Worm (Caenorhabditis elegans) whole organism, L2 larva: Measurements from ENCODE around the gene tsen-34.

Source experiments
- C34F6.9 ChIP-seq: fragments of 150-350 bp; optimal IDR thresholded peaks from 2 replicates; lab custom pipeline; 2014; ENCODE audit warnings: missing biosample characterization, missing genetic modification characterization
- F13H6.1 ChIP-seq: sonication (generic microtip); optimal IDR thresholded peaks from 2 replicates; lab custom pipeline; 2016; ENCODE audit warnings: missing genetic modification characterization, missing compliant biosample characterization
- R02D3.7 ChIP-seq: fragments of 150-350 bp; optimal IDR thresholded peaks from 2 replicates; lab custom pipeline; 2014; ENCODE audit warnings: missing biosample characterization, missing genetic modification characterization
- Y55F3AM.14 ChIP-seq: fragments of 200-800 bp; sonication (Bioruptor generic); optimal IDR thresholded peaks from 2 replicates; lab custom pipeline; 2018; ENCODE audit warnings: mild to moderate bottlenecking, missing genetic modification characterization, missing compliant biosample characterization
- alr-1 ChIP-seq: fragments of 150-350 bp; optimal IDR thresholded peaks from 2 replicates; lab custom pipeline; 2014; ENCODE audit warnings: missing biosample characterization, missing genetic modification characterization
- aly-2 ChIP-seq: fragments of 150-350 bp; optimal IDR thresholded peaks from 2 replicates; lab custom pipeline; 2014; ENCODE audit warnings: missing biosample characterization, missing genetic modification characterization
- ama-1 ChIP-seq: fragments of 150-350 bp; optimal IDR thresholded peaks from 2 replicates; lab custom pipeline; 2018; ENCODE audit warnings: inconsistent platforms
- blmp-1 ChIP-seq: sonication (generic microtip); optimal IDR thresholded peaks from 2 replicates; lab custom pipeline; 2017; ENCODE audit warnings: missing genetic modification characterization, mild to moderate bottlenecking, missing compliant biosample characterization, antibody characterized with exemption, moderate library complexity; ENCODE audit not compliant: insufficient read depth
- egl-27 ChIP-seq: sonication (generic microtip); optimal IDR thresholded peaks from 3 replicates; lab custom pipeline; 2017; ENCODE audit warnings: missing biosample characterization, missing genetic modification reagents, missing genetic modification characterization
- elt-1 ChIP-seq: fragments of 150-350 bp; optimal IDR thresholded peaks from 2 replicates; lab custom pipeline; 2014; ENCODE audit warnings: missing biosample characterization, missing genetic modification characterization
- fos-1 ChIP-seq: fragments of 150-350 bp; optimal IDR thresholded peaks from 2 replicates; lab custom pipeline; 2014; ENCODE audit warnings: missing biosample characterization, missing genetic modification characterization
- gmeb-1 ChIP-seq: fragments of 150-350 bp; optimal IDR thresholded peaks from 2 replicates; lab custom pipeline; 2014; ENCODE audit warnings: missing biosample characterization, missing genetic modification characterization
- lin-11 ChIP-seq: fragments of 150-350 bp; sonication (generic microtip); optimal IDR thresholded peaks from 2 replicates; lab custom pipeline; 2014; ENCODE audit warnings: missing biosample characterization, missing genetic modification characterization, inconsistent platforms, mixed read lengths
- lin-13 ChIP-seq: fragments of 150-350 bp; optimal IDR thresholded peaks from 2 replicates; lab custom pipeline; 2014; ENCODE audit warnings: missing biosample characterization, missing genetic modification reagents, missing genetic modification characterization
- lsy-2 ChIP-seq, 2 experiments: fragments of 150-350 bp in 1 of 2; sonication (generic microtip) in 1 of 2; optimal IDR thresholded peaks; 2 replicates each; lab custom pipeline; 2014 to 2017; ENCODE audit warnings: missing biosample characterization in 2 of 2, missing genetic modification characterization in 2 of 2
- mbf-1 ChIP-seq: sonication (generic microtip); optimal IDR thresholded peaks from 2 replicates; lab custom pipeline; 2017; ENCODE audit warnings: missing biosample characterization, missing genetic modification characterization
- mdl-1 ChIP-seq, 2 experiments: fragments of 150-350 bp in 1 of 2; sonication (generic microtip) in 1 of 2; optimal IDR thresholded peaks; 2 replicates each; lab custom pipeline; 2017; ENCODE audit warnings: missing biosample characterization in 2 of 2, missing genetic modification characterization in 2 of 2
- nhr-11 ChIP-seq: fragments of 150-350 bp; optimal IDR thresholded peaks from 2 replicates; lab custom pipeline; 2014; ENCODE audit warnings: missing biosample characterization, missing genetic modification characterization
- nhr-12 ChIP-seq: fragments of 150-350 bp; optimal IDR thresholded peaks from 2 replicates; lab custom pipeline; 2014; ENCODE audit warnings: missing biosample characterization, missing genetic modification characterization
- nhr-23 ChIP-seq: fragments of 150-350 bp; optimal IDR thresholded peaks from 2 replicates; lab custom pipeline; 2014; ENCODE audit warnings: missing biosample characterization, missing genetic modification reagents, missing genetic modification characterization
- nhr-237 ChIP-seq: fragments of 150-350 bp; optimal IDR thresholded peaks from 2 replicates; lab custom pipeline; 2014; ENCODE audit warnings: missing biosample characterization, missing genetic modification characterization
- nhr-6 ChIP-seq: fragments of 150-350 bp; optimal IDR thresholded peaks from 2 replicates; lab custom pipeline; 2014; ENCODE audit warnings: missing biosample characterization, missing genetic modification characterization
- nhr-77 ChIP-seq: fragments of 150-350 bp; optimal IDR thresholded peaks from 2 replicates; lab custom pipeline; 2014; ENCODE audit warnings: missing biosample characterization, missing genetic modification characterization
- peb-1 ChIP-seq: fragments of 150-350 bp; optimal IDR thresholded peaks from 2 replicates; lab custom pipeline; 2014; ENCODE audit warnings: missing biosample characterization, missing genetic modification characterization
- sma-3 ChIP-seq: sonication (generic microtip); optimal IDR thresholded peaks from 2 replicates; lab custom pipeline; 2016; ENCODE audit warnings: missing genetic modification reagents, missing genetic modification characterization, missing compliant biosample characterization
- snpc-4 ChIP-seq: fragments of 150-350 bp; optimal IDR thresholded peaks from 2 replicates; lab custom pipeline; 2014; ENCODE audit warnings: missing biosample characterization, missing genetic modification characterization
- unc-39 ChIP-seq: fragments of 150-350 bp; optimal IDR thresholded peaks from 2 replicates; lab custom pipeline; 2014; ENCODE audit warnings: missing biosample characterization, missing genetic modification characterization
- unc-55 ChIP-seq: fragments of 150-350 bp; sonication (generic microtip); optimal IDR thresholded peaks from 3 replicates; lab custom pipeline; 2014; ENCODE audit warnings: missing biosample characterization, missing genetic modification reagents, missing genetic modification characterization
- unc-62 ChIP-seq: fragments of 150-350 bp; optimal IDR thresholded peaks from 2 replicates; lab custom pipeline; 2014; ENCODE audit warnings: missing biosample characterization, missing genetic modification reagents, missing genetic modification characterization
- zag-1 ChIP-seq: fragments of 150-350 bp; optimal IDR thresholded peaks from 2 replicates; lab custom pipeline; 2014; ENCODE audit warnings: missing biosample characterization, missing genetic modification characterization
- ztf-1 ChIP-seq: fragments of 200-800 bp; sonication (Bioruptor generic); conservative IDR thresholded peaks from 2 replicates; pipeline ENCODE4 v1.3.6; 2022; ENCODE audit warnings: missing genetic modification characterization, missing compliant biosample characterization
- ztf-11 ChIP-seq: sonication (generic microtip); optimal IDR thresholded peaks from 2 replicates; lab custom pipeline; 2017; ENCODE audit warnings: missing biosample characterization, missing genetic modification characterization

The tsen-34 gene

ce11 chrIV:4162121-4162520 lies 16.1 kb upstream of the tsen-34 start, which contains the start of gene scrm-5:
scrm-5 (plus strand) TSS chrIV:4162421.
- TF ChIP-seq ztf-11 (tag; lab: Kevin White, UChicago) (no peak), nhr-6 (tag; lab: Kevin White, UChicago) (no peak), sma-3 (GFP tag; lab: Kevin White, UChicago) (no peak), peb-1 (tag; lab: Kevin White, UChicago) (no peak), ama-1 (no peak)

ce11 chrIV:4164392-4164791 lies 13.9 kb upstream of the tsen-34 start, which contains the start of gene scrm-8:
scrm-8 (plus strand) TSS chrIV:4164692.
- TF ChIP-seq blmp-1 (tag; lab: Kevin White, UChicago) (no peak), ztf-11 (tag; lab: Kevin White, UChicago) (no peak), nhr-6 (tag; lab: Kevin White, UChicago) (no peak), peb-1 (tag; lab: Kevin White, UChicago) (no peak), unc-55 (no peak), nhr-237 (no peak), nhr-23 (no peak)
- TF ChIP-seq, all 48 proteins: peak for 0

- no peak for TF ChIP-seq nhr-237
- TF ChIP-seq nhr-77 (tag; lab: Kevin White, UChicago) = no peak
- TF ChIP-seq ama-1 = no peak
- no peak for TF ChIP-seq unc-39 (tag; lab: Kevin White, UChicago)
- no peak for TF ChIP-seq unc-62 (GFP tag; lab: Kevin White, UChicago)
- no peak for TF ChIP-seq blmp-1 (tag; lab: Kevin White, UChicago)
- TF ChIP-seq, all 48 proteins: peak for 0
Observed at ce11 chrIV:4167296-4167695, 11.0 kb upstream of the tsen-34 start.

- peak; percentile 60 for TF ChIP-seq gmeb-1
- TF ChIP-seq F13H6.1 (tag; lab: Kevin White, UChicago) = peak; percentile 40
- peak; percentile 22 to 79 for TF ChIP-seq lsy-2 (tag; optimal IDR thresholded peaks at IDR 0.05; lab: Kevin White, UChicago)
- TF ChIP-seq unc-55 = peak; percentile 52
- TF ChIP-seq nhr-12 (tag; lab: Kevin White, UChicago) = no peak
- TF ChIP-seq mbf-1 (tag; lab: Kevin White, UChicago) = no peak
- peak; percentile 60 for TF ChIP-seq C34F6.9 (tag; lab: Kevin White, UChicago)
- TF ChIP-seq sma-3 (GFP tag; lab: Kevin White, UChicago) = peak; percentile 46
- TF ChIP-seq, all 48 proteins: peak for 6
Observed at ce11 chrIV:4171531-4172163, 6.6 kb upstream of the tsen-34 start, which contains the start of the genes K08D10.13 and rnp-2. K08D10.13 (minus strand) TSS chrIV:4171581. rnp-2 (plus strand) TSS chrIV:4172076.

ce11 chrIV:4172242-4172641 lies 6.0 kb upstream of the tsen-34 start:
- TF ChIP-seq sma-3 (GFP tag; lab: Kevin White, UChicago) (no peak), fos-1 (tag; lab: Kevin White, UChicago) (no peak), aly-2 (tag; lab: Kevin White, UChicago) (no peak), snpc-4 (tag; lab: Kevin White, UChicago) (no peak), unc-62 (GFP tag; lab: Kevin White, UChicago) (no peak), elt-1 (tag; lab: Kevin White, UChicago) (no peak), nhr-11 (no peak)

- TF ChIP-seq Y55F3AM.14 (GFP tag; lab: Kevin White, UChicago) (no peak), R02D3.7 (tag; lab: Kevin White, UChicago) (no peak), fos-1 (tag; lab: Kevin White, UChicago) (no peak), gmeb-1 (no peak), mdl-1 (tag; optimal IDR thresholded peaks at IDR 0.05; lab: Kevin White, UChicago) (no peak), F13H6.1 (tag; lab: Kevin White, UChicago) (no peak), ama-1 (no peak), zag-1 (tag; lab: Kevin White, UChicago) (no peak), alr-1 (tag; lab: Kevin White, UChicago) (no peak)
Observed at ce11 chrIV:4173789-4174188, 4.5 kb upstream of the tsen-34 start, which contains the start of gene rnp-3. rnp-3 (plus strand) TSS chrIV:4174089.

ce11 chrIV:4176088-4176487 lies 2.2 kb upstream of the tsen-34 start, which contains the start of gene dnj-15:
dnj-15 (plus strand) TSS chrIV:4176388.
- TF ChIP-seq lsy-2 (tag; optimal IDR thresholded peaks at IDR 0.05; lab: Kevin White, UChicago) (no peak), snpc-4 (tag; lab: Kevin White, UChicago) (no peak), nhr-77 (tag; lab: Kevin White, UChicago) (no peak), ztf-11 (tag; lab: Kevin White, UChicago) (no peak), egl-27 (tag; lab: Kevin White, UChicago) (no peak), lin-11 (tag; lab: Kevin White, UChicago) (no peak), fos-1 (tag; lab: Kevin White, UChicago) (no peak), C34F6.9 (tag; lab: Kevin White, UChicago) (no peak), mbf-1 (tag; lab: Kevin White, UChicago) (no peak), ztf-1 (GFP tag; lab: Robert Waterston, UW) (no peak), lin-13 (GFP tag; lab: Kevin White, UChicago) (no peak), nhr-237 (no peak), unc-39 (tag; lab: Kevin White, UChicago) (no peak)
- TF ChIP-seq, all 48 proteins: peak for 0
